Fruit fly (Drosophila melanogaster) whole organism, embryonic: ENCODE data around the gene Mct1.
A peak's percentile ranks its signal among the peaks of the same experiment; 100 is the strongest.

Source experiments
- ATbp ChIP-seq: fragments of 200-800 bp; sonication (Bioruptor generic); optimal IDR thresholded peaks from 2 replicates; lab custom pipeline; 2017; ENCODE audit warnings: missing biosample characterization, mild to moderate bottlenecking, missing genetic modification characterization, missing genetic modification reagents
- Ada2b ChIP-seq: fragments of 200-800 bp; sonication (Bioruptor generic); IDR thresholded peaks from 2 replicates; pipeline ENCODE4 v1.3.6; 2022; ENCODE audit warnings: missing biosample characterization, missing genetic modification characterization
- CG1024 ChIP-seq: fragments of 200-800 bp; sonication (Bioruptor generic); IDR thresholded peaks from 2 replicates; pipeline ENCODE4 v1.3.6; 2022; ENCODE audit warnings: missing biosample characterization, missing genetic modification characterization
- CG10274 ChIP-seq: fragments of 200-800 bp; sonication (Bioruptor generic); optimal IDR thresholded peaks from 3 replicates; lab custom pipeline; 2017; ENCODE audit warnings: missing biosample characterization, mild to moderate bottlenecking, missing genetic modification characterization
- CG11085 ChIP-seq: fragments of 200-800 bp; sonication (Bioruptor generic); IDR thresholded peaks from 2 replicates; pipeline ENCODE4 v1.3.6; 2022; ENCODE audit warnings: missing biosample characterization, missing genetic modification characterization
- CG12236 ChIP-seq: fragments of 200-800 bp; sonication (Bioruptor generic); optimal IDR thresholded peaks from 2 replicates; lab custom pipeline; 2016; ENCODE audit warnings: missing biosample characterization, missing genetic modification characterization
- CG12391 ChIP-seq: fragments of 200-800 bp; sonication (Bioruptor generic); optimal IDR thresholded peaks from 3 replicates; lab custom pipeline; 2018; ENCODE audit warnings: missing biosample characterization, mild to moderate bottlenecking, missing genetic modification characterization, moderate library complexity
- CG12659 ChIP-seq: fragments of 200-800 bp; sonication (Bioruptor generic); optimal IDR thresholded peaks from 3 replicates; lab custom pipeline; 2017; ENCODE audit warnings: mild to moderate bottlenecking, missing biosample characterization, missing genetic modification reagents, missing genetic modification characterization
- CG13296 ChIP-seq: fragments of 200-800 bp; sonication (Bioruptor generic); optimal IDR thresholded peaks from 3 replicates; lab custom pipeline; 2018; ENCODE audit warnings: missing biosample characterization, mild to moderate bottlenecking, missing genetic modification characterization
- CG14860 ChIP-seq: fragments of 200-800 bp; sonication (Bioruptor generic); IDR thresholded peaks from 3 replicates; pipeline ENCODE4 v1.3.6; 2022; ENCODE audit warnings: missing biosample characterization, missing genetic modification characterization; ENCODE audit not compliant: partially characterized antibody
- CG1529 ChIP-seq: fragments of 200-800 bp; sonication (Bioruptor generic); optimal IDR thresholded peaks from 3 replicates; lab custom pipeline; 2018; ENCODE audit warnings: missing biosample characterization, missing genetic modification characterization
- CG1792 ChIP-seq: fragments of 200-800 bp; sonication (Bioruptor generic); optimal IDR thresholded peaks from 2 replicates; lab custom pipeline; 2016; ENCODE audit warnings: missing biosample characterization, missing genetic modification characterization
- CG32532 ChIP-seq: fragments of 200-800 bp; sonication (Bioruptor generic); IDR thresholded peaks from 2 replicates; pipeline ENCODE4 v1.3.6; 2022; ENCODE audit warnings: missing biosample characterization, missing genetic modification characterization
- CG34376 ChIP-seq: fragments of 200-800 bp; sonication (Bioruptor generic); optimal IDR thresholded peaks from 2 replicates; lab custom pipeline; 2018; ENCODE audit warnings: missing biosample characterization, mild to moderate bottlenecking, missing genetic modification characterization
- CG4360 ChIP-seq: fragments of 200-800 bp; sonication (Bioruptor generic); IDR thresholded peaks from 2 replicates; pipeline ENCODE4 v1.3.6; 2022; ENCODE audit warnings: missing biosample characterization, missing genetic modification characterization
- CG4424 ChIP-seq: fragments of 200-800 bp; sonication (Bioruptor generic); optimal IDR thresholded peaks from 3 replicates; lab custom pipeline; 2016; ENCODE audit warnings: missing biosample characterization, missing genetic modification characterization
- CG7963 ChIP-seq: fragments of 200-800 bp; sonication (Bioruptor generic); IDR thresholded peaks from 3 replicates; pipeline ENCODE4 v1.3.6; 2022; ENCODE audit warnings: missing biosample characterization, missing genetic modification characterization; ENCODE audit not compliant: partially characterized antibody
- CG8359 ChIP-seq: fragments of 200-800 bp; sonication (Bioruptor generic); optimal IDR thresholded peaks from 2 replicates; lab custom pipeline; 2017; ENCODE audit warnings: missing biosample characterization, mild to moderate bottlenecking, missing genetic modification characterization, borderline replicate concordance
- CG8944 ChIP-seq: fragments of 200-800 bp; sonication (Bioruptor generic); optimal IDR thresholded peaks from 3 replicates; lab custom pipeline; 2016; ENCODE audit warnings: missing biosample characterization, missing genetic modification characterization
- CTCF ChIP-seq: fragments of 200-800 bp; sonication (Bioruptor generic); optimal IDR thresholded peaks from 2 replicates; lab custom pipeline; 2017; ENCODE audit warnings: missing biosample characterization, mild to moderate bottlenecking, missing genetic modification characterization, moderate library complexity
- Doc2 ChIP-seq: fragments of 200-800 bp; sonication (Bioruptor generic); IDR thresholded peaks from 2 replicates; pipeline ENCODE4 v1.3.6; 2022; ENCODE audit warnings: missing biosample characterization, missing genetic modification characterization
- GATAe ChIP-seq: fragments of 200-800 bp; sonication (Bioruptor generic); conservative IDR thresholded peaks from 2 replicates; pipeline ENCODE4 v1.3.6; 2022; ENCODE audit warnings: missing biosample characterization, missing genetic modification characterization
- HLHmδ ChIP-seq: fragments of 200-800 bp; sonication (Bioruptor generic); optimal IDR thresholded peaks from 2 replicates; lab custom pipeline; 2018; ENCODE audit warnings: missing biosample characterization, mild to moderate bottlenecking, missing genetic modification characterization, moderate library complexity
- Hmr ChIP-seq: fragments of 200-800 bp; sonication (Bioruptor generic); optimal IDR thresholded peaks from 3 replicates; lab custom pipeline; 2017; ENCODE audit warnings: mild to moderate bottlenecking, missing biosample characterization, missing genetic modification reagents, missing genetic modification characterization
- Meics ChIP-seq: fragments of 200-800 bp; sonication (Bioruptor generic); optimal IDR thresholded peaks from 2 replicates; lab custom pipeline; 2017; ENCODE audit warnings: missing biosample characterization, mild to moderate bottlenecking, missing genetic modification characterization
- NfI ChIP-seq: fragments of 200-800 bp; sonication (Bioruptor generic); optimal IDR thresholded peaks from 3 replicates; lab custom pipeline; 2018; ENCODE audit warnings: missing biosample characterization, mild to moderate bottlenecking, missing genetic modification characterization, moderate library complexity
- Oli ChIP-seq: fragments of 200-800 bp; sonication (Bioruptor generic); optimal IDR thresholded peaks from 2 replicates; lab custom pipeline; 2018; ENCODE audit warnings: missing biosample characterization, mild to moderate bottlenecking, missing genetic modification characterization, moderate library complexity
- Ptx1 ChIP-seq: fragments of 200-800 bp; sonication (Bioruptor generic); IDR thresholded peaks from 2 replicates; pipeline ENCODE4 v1.3.6; 2022; ENCODE audit warnings: missing biosample characterization, missing genetic modification characterization
- Ravus ChIP-seq: fragments of 200-800 bp; sonication (Bioruptor generic); IDR thresholded peaks from 2 replicates; pipeline ENCODE4 v1.3.6; 2022; ENCODE audit warnings: missing biosample characterization, missing genetic modification characterization
- Scr ChIP-seq: fragments of 200-800 bp; sonication (Bioruptor generic); IDR thresholded peaks from 2 replicates; pipeline ENCODE4 v1.3.6; 2022; ENCODE audit warnings: missing biosample characterization, missing genetic modification characterization; ENCODE audit not compliant: partially characterized antibody
- Side ChIP-seq: fragments of 200-800 bp; sonication (Bioruptor generic); optimal IDR thresholded peaks from 2 replicates; lab custom pipeline; 2016; ENCODE audit warnings: missing biosample characterization, missing genetic modification characterization
- Spps ChIP-seq: fragments of 200-800 bp; sonication (Bioruptor generic); optimal IDR thresholded peaks from 2 replicates; lab custom pipeline; 2018; ENCODE audit warnings: missing biosample characterization, mild to moderate bottlenecking, missing genetic modification characterization
- Sry-δ ChIP-seq: fragments of 200-800 bp; sonication (Bioruptor generic); optimal IDR thresholded peaks from 2 replicates; lab custom pipeline; 2016; ENCODE audit warnings: missing biosample characterization, missing genetic modification characterization
- Vsx1 ChIP-seq: fragments of 200-800 bp; sonication (Bioruptor generic); optimal IDR thresholded peaks from 2 replicates; lab custom pipeline; 2017; ENCODE audit warnings: missing biosample characterization, mild to moderate bottlenecking, missing genetic modification characterization, missing genetic modification reagents
- chn ChIP-seq: fragments of 200-800 bp; sonication (Bioruptor generic); optimal IDR thresholded peaks from 2 replicates; lab custom pipeline; 2016; ENCODE audit warnings: missing biosample characterization, missing genetic modification characterization
- disco-r ChIP-seq: fragments of 200-800 bp; sonication (Bioruptor generic); optimal IDR thresholded peaks from 2 replicates; lab custom pipeline; 2016; ENCODE audit warnings: missing biosample characterization, missing genetic modification characterization
- dmrt11E ChIP-seq: fragments of 200-800 bp; sonication (Bioruptor generic); optimal IDR thresholded peaks from 3 replicates; lab custom pipeline; 2018; ENCODE audit warnings: missing biosample characterization, mild to moderate bottlenecking, missing genetic modification characterization, moderate library complexity
- fd96Cb ChIP-seq: fragments of 200-800 bp; sonication (Bioruptor generic); optimal IDR thresholded peaks from 2 replicates; lab custom pipeline; 2018; ENCODE audit warnings: missing biosample characterization, mild to moderate bottlenecking, missing genetic modification characterization, moderate library complexity
- grau ChIP-seq: fragments of 200-800 bp; optimal IDR thresholded peaks from 3 replicates; lab custom pipeline; 2019; ENCODE audit warnings: missing biosample characterization, mild to moderate bottlenecking, missing genetic modification characterization, moderate library complexity
- kah ChIP-seq: fragments of 200-800 bp; sonication (Bioruptor generic); optimal IDR thresholded peaks from 2 replicates; lab custom pipeline; 2018; ENCODE audit warnings: missing biosample characterization, mild to moderate bottlenecking, missing genetic modification characterization
- ken ChIP-seq: fragments of 200-800 bp; sonication (Bioruptor generic); IDR thresholded peaks from 3 replicates; pipeline ENCODE4 v1.3.6; 2022; ENCODE audit warnings: missing biosample characterization, missing genetic modification characterization
- mld ChIP-seq: fragments of 200-800 bp; sonication (Bioruptor generic); IDR thresholded peaks from 3 replicates; pipeline ENCODE4 v1.3.6; 2022; ENCODE audit warnings: missing biosample characterization, missing genetic modification characterization; ENCODE audit not compliant: partially characterized antibody
- odd ChIP-seq: fragments of 200-800 bp; sonication (Bioruptor generic); optimal IDR thresholded peaks from 2 replicates; lab custom pipeline; 2017; ENCODE audit warnings: missing biosample characterization, mild to moderate bottlenecking, missing genetic modification characterization
- p53 ChIP-seq: fragments of 200-800 bp; sonication (Bioruptor generic); optimal IDR thresholded peaks from 2 replicates; lab custom pipeline; 2016; ENCODE audit warnings: missing biosample characterization, missing genetic modification characterization
- shn ChIP-seq: fragments of 200-800 bp; sonication (Bioruptor generic); optimal IDR thresholded peaks from 3 replicates; lab custom pipeline; 2016; ENCODE audit warnings: missing biosample characterization, missing genetic modification characterization
- so ChIP-seq: fragments of 200-800 bp; sonication (Bioruptor generic); IDR thresholded peaks from 3 replicates; pipeline ENCODE4 v1.3.6; 2022; ENCODE audit warnings: missing biosample characterization, missing genetic modification characterization
- tgo ChIP-seq: fragments of 200-800 bp; sonication (Bioruptor generic); IDR thresholded peaks from 3 replicates; pipeline ENCODE4 v1.3.6; 2022; ENCODE audit warnings: missing biosample characterization, missing genetic modification characterization
- trem ChIP-seq: fragments of 200-800 bp; optimal IDR thresholded peaks from 3 replicates; lab custom pipeline; 2019; ENCODE audit warnings: missing biosample characterization, mild to moderate bottlenecking, missing genetic modification characterization, moderate library complexity
- twi ChIP-seq: fragments of 200-800 bp; optimal IDR thresholded peaks from 2 replicates; lab custom pipeline; 2019; ENCODE audit warnings: missing biosample characterization, mild to moderate bottlenecking, missing genetic modification characterization, moderate library complexity
- tx ChIP-seq: fragments of 200-800 bp; sonication (Bioruptor generic); optimal IDR thresholded peaks from 2 replicates; lab custom pipeline; 2016; ENCODE audit warnings: missing biosample characterization, missing genetic modification characterization
- yki ChIP-seq: fragments of >200 bp; optimal IDR thresholded peaks from 3 replicates; lab custom pipeline; 2018
- zen2 ChIP-seq: fragments of 200-800 bp; sonication (Bioruptor generic); IDR thresholded peaks from 3 replicates; pipeline ENCODE4 v1.3.6; 2022; ENCODE audit warnings: missing biosample characterization, missing genetic modification characterization; ENCODE audit not compliant: partially characterized antibody

Mct1 gene

DNA sequence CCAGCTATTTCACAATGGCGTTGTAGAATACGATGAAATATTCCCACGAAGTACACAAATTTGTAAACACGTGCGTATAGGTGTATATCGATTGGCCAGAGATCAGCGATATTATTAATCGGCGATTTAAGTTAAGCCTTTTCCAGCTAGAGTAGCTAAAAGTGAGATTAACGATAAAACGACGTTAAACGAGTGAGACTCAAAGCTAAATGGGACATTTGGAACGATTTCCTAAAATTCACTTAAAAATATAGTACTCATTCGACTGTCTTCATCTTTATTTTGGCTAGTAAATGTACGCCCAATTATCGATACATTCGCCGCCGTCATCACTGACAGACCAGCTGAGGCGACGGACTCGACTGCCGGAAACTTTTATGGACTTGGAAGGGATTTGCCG, 4.4 kb upstream of the Mct1 start, which contains the start of the genes Nmd3 and CG17776 (continued):
- no peak for TF ChIP-seq CG1529 (GFP tag; lab: Kevin White, UChicago)
- TF ChIP-seq so (GFP tag; lab: Robert Waterston, UW): no peak
- TF ChIP-seq zen2 (GFP tag; lab: Robert Waterston, UW): peak; percentile 63; the same call in 2 of the 3 replicates
- TF ChIP-seq p53: no peak
- peak; percentile 11 for TF ChIP-seq Side (GFP tag; lab: Kevin White, UChicago)
- TF ChIP-seq Ravus: no peak
- no peak for TF ChIP-seq CG32532 (GFP tag; lab: Robert Waterston, UW)
- TF ChIP-seq CG34376: peak; percentile 1
- TF ChIP-seq CG8944: no peak
- TF ChIP-seq CG14860: peak; percentile 78
- peak; percentile 33 for TF ChIP-seq CG12659 (GFP tag; lab: Kevin White, UChicago)
- TF ChIP-seq CG4424 (GFP tag; lab: Kevin White, UChicago): no peak
- no peak for TF ChIP-seq yki (lab: Kevin White, UChicago)
- TF ChIP-seq Oli (tag; lab: Kevin White, UChicago): no peak
- TF ChIP-seq Scr (GFP tag; lab: Robert Waterston, UW): peak; percentile 73
- TF ChIP-seq Ada2b (GFP tag; lab: Robert Waterston, UW): no peak
- no peak for TF ChIP-seq CG1792
- no peak for TF ChIP-seq tgo (GFP tag; lab: Robert Waterston, UW)
- no peak for TF ChIP-seq NfI (GFP tag; lab: Kevin White, UChicago)
- TF ChIP-seq ATbp (GFP tag; lab: Kevin White, UChicago): no peak
- peak; percentile 3 for TF ChIP-seq twi (tag; lab: Kevin White, UChicago)
- no peak for TF ChIP-seq disco-r (GFP tag; lab: Kevin White, UChicago)
- no peak for TF ChIP-seq HLHmδ (GFP tag; lab: Kevin White, UChicago)
- TF ChIP-seq fd96Cb (tag; lab: Kevin White, UChicago): no peak
- no peak for TF ChIP-seq Spps
- peak; percentile 43 for TF ChIP-seq trem (tag; lab: Kevin White, UChicago)
- no peak for TF ChIP-seq GATAe
- TF ChIP-seq CG10274 (GFP tag; lab: Kevin White, UChicago): no peak
- TF ChIP-seq CTCF (GFP tag; lab: Kevin White, UChicago): no peak
- peak; percentile 26 for TF ChIP-seq shn (GFP tag; lab: Kevin White, UChicago)
- no peak for TF ChIP-seq Doc2 (GFP tag; lab: Robert Waterston, UW)
- no peak for TF ChIP-seq dmrt11E
- peak; percentile 30 for TF ChIP-seq CG12391
- TF ChIP-seq ken (GFP tag; lab: Robert Waterston, UW): no peak
- no peak for TF ChIP-seq tx (GFP tag; lab: Kevin White, UChicago)
- no peak for TF ChIP-seq Meics (GFP tag; lab: Kevin White, UChicago)
- peak; percentile 58; the same call in 1 of the 3 replicates for TF ChIP-seq mld (GFP tag; lab: Robert Waterston, UW)
- no peak for TF ChIP-seq CG13296
- TF ChIP-seq CG8359: no peak
- no peak for TF ChIP-seq CG4360 (GFP tag; lab: Robert Waterston, UW)
- no peak for TF ChIP-seq kah (GFP tag; lab: Kevin White, UChicago)
- peak; percentile 73 for TF ChIP-seq Sry-δ
- no peak for TF ChIP-seq chn (GFP tag; lab: Kevin White, UChicago)
- TF ChIP-seq odd: no peak
- no peak for TF ChIP-seq CG1024
- no peak for TF ChIP-seq CG12236 (GFP tag; lab: Kevin White, UChicago)
- TF ChIP-seq CG11085 (GFP tag; lab: Robert Waterston, UW): no peak
- peak; percentile 17 for TF ChIP-seq grau (tag; lab: Kevin White, UChicago)
- no peak for TF ChIP-seq Hmr (GFP tag; lab: Kevin White, UChicago)
- no peak for TF ChIP-seq Ptx1
- 0 out of 3 replicates have a peak, but pooled peaks have one; percentile 12 for TF ChIP-seq CG7963
- TF ChIP-seq Vsx1 (GFP tag; lab: Kevin White, UChicago): no peak
